Fruit fly (Drosophila melanogaster): ENCODE results near the gene HisRS.
A peak's percentile ranks its signal among the peaks of the same experiment; 100 is the strongest.

HisRS gene

DNA sequence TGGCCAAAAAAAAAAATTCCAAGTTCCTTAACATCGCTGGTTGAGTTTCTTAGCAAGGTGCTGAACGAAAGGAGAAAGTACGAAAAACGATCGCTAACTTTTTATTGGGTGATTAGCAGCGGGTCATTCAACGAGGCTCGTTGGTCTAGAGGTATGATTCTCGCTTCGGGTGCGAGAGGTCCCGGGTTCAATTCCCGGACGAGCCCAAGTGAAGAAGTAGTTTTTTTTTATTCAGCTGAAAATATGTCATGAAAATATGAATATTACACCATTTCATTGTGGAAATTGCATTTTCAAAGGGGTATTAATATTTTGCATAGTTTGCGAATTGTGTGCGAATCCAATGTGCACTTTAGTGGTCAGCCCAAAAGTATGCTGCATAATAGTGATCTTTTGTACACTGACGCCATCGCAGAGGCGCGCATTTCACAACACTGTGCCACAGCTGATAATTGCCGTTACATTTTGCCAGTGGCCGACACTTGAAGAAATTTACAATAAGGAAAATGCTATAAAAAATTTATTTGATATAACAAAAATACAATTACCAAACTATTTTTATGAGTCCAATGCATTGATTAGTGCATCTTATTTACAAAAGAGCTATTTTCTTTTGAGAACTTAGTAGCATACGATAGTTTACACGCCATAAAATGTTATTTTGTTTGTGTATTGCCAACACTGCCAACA is 50.5 kb downstream of the HisRS start (continued):
- TF ChIP-seq PHDP (tag; optimal IDR thresholded peaks at IDR 0.05) (no peak), CG9215 (GFP tag; IDR thresholded peaks at IDR 0.05) (no peak), CG2712 (tag; optimal IDR thresholded peaks at IDR 0.05) (no peak), gro (GFP tag; optimal IDR thresholded peaks at IDR 0.05) (no peak), CG4820 (GFP tag; optimal IDR thresholded peaks at IDR 0.05) (no peak), org-1 (GFP tag; optimal IDR thresholded peaks at IDR 0.05) (no peak), CG10147 (GFP tag; optimal IDR thresholded peaks at IDR 0.05) (no peak), twi (tag; optimal IDR thresholded peaks at IDR 0.05) (no peak), CG34376 (GFP tag; optimal IDR thresholded peaks at IDR 0.05) (no peak), CG6175 (GFP tag; IDR thresholded peaks at IDR 0.05) (no peak), CG12104 (GFP tag; optimal IDR thresholded peaks at IDR 0.05) (no peak), CG10431 (GFP tag; optimal IDR thresholded peaks at IDR 0.05) (no peak), scrt (GFP tag; optimal IDR thresholded peaks at IDR 0.05) (no peak), CG4730 (GFP tag; IDR thresholded peaks at IDR 0.05) (no peak), NC2α (GFP tag; optimal IDR thresholded peaks at IDR 0.05) (no peak), dmrt11E (tag; optimal IDR thresholded peaks at IDR 0.05) (peak; percentile 18), inv (GFP tag; IDR thresholded peaks at IDR 0.05; ENCODE audit: partially characterized antibody) (no peak), CG10654 (GFP tag; optimal IDR thresholded peaks at IDR 0.05) (no peak), unpg (GFP tag; optimal IDR thresholded peaks at IDR 0.05) (no peak), CG1529 (GFP tag; optimal IDR thresholded peaks at IDR 0.05) (no peak), gcm2 (GFP tag; optimal IDR thresholded peaks at IDR 0.05) (no peak), Sin3A (optimal IDR thresholded peaks at IDR 0.05) (no peak), sqz (GFP tag; optimal IDR thresholded peaks at IDR 0.05) (no peak), crol (GFP tag; IDR thresholded peaks at IDR 0.05) (no peak), chn (GFP tag; optimal IDR thresholded peaks at IDR 0.05) (no peak), CG8944 (GFP tag; optimal IDR thresholded peaks at IDR 0.05) (no peak), Hr51 (GFP tag; optimal IDR thresholded peaks at IDR 0.05) (no peak), CG18262 (tag; optimal IDR thresholded peaks at IDR 0.05) (no peak), Gug (GFP tag; IDR thresholded peaks at IDR 0.05) (no peak), CG7556 (GFP tag; optimal IDR thresholded peaks at IDR 0.05) (no peak), pita (GFP tag; optimal IDR thresholded peaks at IDR 0.05) (no peak), CG10959 (GFP tag; IDR thresholded peaks at IDR 0.05) (0 out of 2 replicates have a peak, but pooled peaks have one; percentile 19), CG1602 (GFP tag; optimal IDR thresholded peaks at IDR 0.05) (no peak), Fer2 (tag; optimal IDR thresholded peaks at IDR 0.05) (no peak), ash1 (GFP tag; optimal IDR thresholded peaks at IDR 0.05) (no peak), MBD-R2 (GFP tag; IDR thresholded peaks at IDR 0.05) (no peak), fd64A (GFP tag; optimal IDR thresholded peaks at IDR 0.05) (no peak), CG10565 (GFP tag; optimal IDR thresholded peaks at IDR 0.05) (no peak), en (GFP tag; optimal IDR thresholded peaks at IDR 0.05) (no peak), Dref (GFP tag; IDR thresholded peaks at IDR 0.05) (no peak), gcm (GFP tag; optimal IDR thresholded peaks at IDR 0.05) (no peak), CG18599 (GFP tag; optimal IDR thresholded peaks at IDR 0.05) (no peak), tx (GFP tag; optimal IDR thresholded peaks at IDR 0.05) (no peak), ac (GFP tag; optimal IDR thresholded peaks at IDR 0.05) (no peak), Chrac-16 (GFP tag; optimal IDR thresholded peaks at IDR 0.05) (no peak), lola (GFP tag; optimal IDR thresholded peaks at IDR 0.05) (no peak), E2f2 (GFP tag; IDR thresholded peaks at IDR 0.05) (peak; percentile 22; the same call in 1 of the 2 replicates), CG13775 (GFP tag; optimal IDR thresholded peaks at IDR 0.05) (no peak), bsh (GFP tag; optimal IDR thresholded peaks at IDR 0.05) (peak in 1 of 2 experiments; percentile 28), Hey (tag; optimal IDR thresholded peaks at IDR 0.05) (no peak)
